Worm (Caenorhabditis elegans): Measurements from ENCODE around the gene spp-3.

spp-3 gene

ce11 chrX:7313236-7313635, 1.9 kb downstream of the spp-3 start:
- TF ChIP-seq jun-1 (tag; optimal IDR thresholded peaks at IDR 0.05): no peak
- no peak for TF ChIP-seq pqm-1 (tag; optimal IDR thresholded peaks at IDR 0.05)
- TF ChIP-seq lin-15B (tag; optimal IDR thresholded peaks at IDR 0.05): no peak
- TF ChIP-seq snpc-4 (tag; optimal IDR thresholded peaks at IDR 0.05): no peak
- no peak for TF ChIP-seq ceh-8 (GFP tag; optimal IDR thresholded peaks at IDR 0.05)
- no peak for TF ChIP-seq blmp-1 (tag; optimal IDR thresholded peaks at IDR 0.05)
- no peak for TF ChIP-seq nhr-237 (tag; optimal IDR thresholded peaks at IDR 0.05)
- no peak for TF ChIP-seq mdl-1 (tag; optimal IDR thresholded peaks at IDR 0.05)
- no peak for TF ChIP-seq hlh-17 (GFP tag; optimal IDR thresholded peaks at IDR 0.05; ENCODE audit: borderline replicate concordance)
- TF ChIP-seq ets-5 (GFP tag; IDR thresholded peaks at IDR 0.05): no peak
- TF ChIP-seq nhr-77 (tag; optimal IDR thresholded peaks at IDR 0.05): no peak
- TF ChIP-seq swsn-7 (tag; optimal IDR thresholded peaks at IDR 0.05): no peak
- no peak for TF ChIP-seq vab-15 (tag; optimal IDR thresholded peaks at IDR 0.05)
- TF ChIP-seq ama-1 (optimal IDR thresholded peaks at IDR 0.05): no peak

- no peak for TF ChIP-seq alr-1 (tag; optimal IDR thresholded peaks at IDR 0.05; ENCODE audit: borderline replicate concordance)
- TF ChIP-seq lin-15B (tag; optimal IDR thresholded peaks at IDR 0.05): no peak
- no peak for TF ChIP-seq ceh-82 (tag; optimal IDR thresholded peaks at IDR 0.05)
These were observed 3.3 kb downstream of the spp-3 start for ce11 chrX:7311870-7312269.

- TF ChIP-seq mef-2 (tag; optimal IDR thresholded peaks at IDR 0.05) (no peak), rnt-1 (tag; optimal IDR thresholded peaks at IDR 0.05) (peak; percentile 23), nhr-85 (tag) (peak; percentile 49), snu-23 (GFP tag; optimal IDR thresholded peaks at IDR 0.05) (peak; percentile 4), lin-14 (GFP tag; optimal IDR thresholded peaks at IDR 0.05) (peak; percentile 16), nhr-71 (tag; optimal IDR thresholded peaks at IDR 0.05) (no peak), C34B4.2 (tag; optimal IDR thresholded peaks at IDR 0.05) (no peak), nhr-20 (tag; optimal IDR thresholded peaks at IDR 0.05) (peak; percentile 20), egl-27 (tag; optimal IDR thresholded peaks at IDR 0.05) (no peak)
These were observed 5.4 kb downstream of the spp-3 start, which contains the start of the genes his-38 and his-40 for ce11 chrX:7309775-7310174. TSS of gene his-38 (minus strand) at chrX:7309875. TSS of gene his-40 (plus strand) at chrX:7310110.

ce11 chrX:7306434-7306833, 8.7 kb downstream of the spp-3 start:
- TF ChIP-seq ztf-11 (tag; optimal IDR thresholded peaks at IDR 0.05) (no peak), lin-14 (GFP tag; optimal IDR thresholded peaks at IDR 0.05) (peak; percentile 97), snu-23 (GFP tag; optimal IDR thresholded peaks at IDR 0.05) (peak; percentile 85), lin-13 (GFP tag; optimal IDR thresholded peaks at IDR 0.05) (no peak), efl-1 (optimal IDR thresholded peaks at IDR 0.05) (peak; percentile 31 to 47), efl-1 (GFP tag; optimal IDR thresholded peaks at IDR 0.05 in 1 of 2) (peak in 1 of 2 experiments; percentile 78), lsy-2 (tag; optimal IDR thresholded peaks at IDR 0.05) (peak; percentile 41 to 66), xbp-1 (tag; optimal IDR thresholded peaks at IDR 0.05) (peak; percentile 91), ceh-82 (tag; optimal IDR thresholded peaks at IDR 0.05) (peak; percentile 20 to 73 (median 38)), elt-2 (tag; optimal IDR thresholded peaks at IDR 0.05) (no peak), nhr-47 (tag; optimal IDR thresholded peaks at IDR 0.05) (peak; percentile 55), nhr-11 (tag; optimal IDR thresholded peaks at IDR 0.05) (no peak), nhr-71 (tag; optimal IDR thresholded peaks at IDR 0.05) (peak; percentile 69), pqm-1 (tag; optimal IDR thresholded peaks at IDR 0.05) (no peak), nhr-20 (tag; optimal IDR thresholded peaks at IDR 0.05) (peak; percentile 84), lin-35 (GFP tag; optimal IDR thresholded peaks at IDR 0.05) (peak; percentile 10 to 14), pag-3 (tag; optimal IDR thresholded peaks at IDR 0.05; ENCODE audit: borderline replicate concordance, insufficient read depth) (no peak), lir-3 (tag; optimal IDR thresholded peaks at IDR 0.05; ENCODE audit: poor library complexity) (peak; percentile 59), fkh-4 (tag; optimal IDR thresholded peaks at IDR 0.05; ENCODE audit: borderline replicate concordance) (no peak), ceh-8 (GFP tag; optimal IDR thresholded peaks at IDR 0.05) (no peak), ceh-90 (tag; optimal IDR thresholded peaks at IDR 0.05) (no peak), skn-1 (tag; optimal IDR thresholded peaks at IDR 0.05) (peak; percentile 27), ceh-88 (GFP tag; IDR thresholded peaks at IDR 0.05) (no peak), pax-3 (tag; optimal IDR thresholded peaks at IDR 0.05) (no peak), F16B12.6 (tag; optimal IDR thresholded peaks at IDR 0.05) (peak; percentile 13), jun-1 (tag; optimal IDR thresholded peaks at IDR 0.05) (peak; percentile 26), nhr-77 (tag; optimal IDR thresholded peaks at IDR 0.05) (peak; percentile 12), fkh-8 (tag; optimal IDR thresholded peaks at IDR 0.05) (peak; percentile 14), hpl-2 (GFP tag; optimal IDR thresholded peaks at IDR 0.05) (no peak), zag-1 (tag; optimal IDR thresholded peaks at IDR 0.05) (no peak)
